Worm (Caenorhabditis elegans) whole organism, L4 larva: Measurements from ENCODE around the gene B0410.3.

Experiments used
- egl-27 ChIP-seq: sonication (generic microtip); optimal IDR thresholded peaks from 3 replicates; lab custom pipeline; 2017; ENCODE audit warnings: missing biosample characterization, missing genetic modification reagents, missing genetic modification characterization
- fos-1 ChIP-seq: fragments of 150-350 bp; optimal IDR thresholded peaks from 2 replicates; lab custom pipeline; 2014; ENCODE audit warnings: missing biosample characterization, missing genetic modification characterization
- lin-13 ChIP-seq: fragments of 150-350 bp; optimal IDR thresholded peaks from 2 replicates; lab custom pipeline; 2014; ENCODE audit warnings: missing biosample characterization, missing genetic modification reagents, missing genetic modification characterization
- lin-39 ChIP-seq: fragments of 150-350 bp; optimal IDR thresholded peaks from 2 replicates; lab custom pipeline; 2014; ENCODE audit warnings: missing biosample characterization, missing genetic modification reagents, missing genetic modification characterization
- lsy-2 ChIP-seq, 2 experiments: fragments of 150-350 bp in 1 of 2; sonication (generic microtip) in 1 of 2; optimal IDR thresholded peaks; 2 replicates each; lab custom pipeline; 2014 to 2017; ENCODE audit warnings: missing biosample characterization in 2 of 2, missing genetic modification characterization in 2 of 2
- nhr-76 ChIP-seq: fragments of 150-350 bp; optimal IDR thresholded peaks from 2 replicates; lab custom pipeline; 2014; ENCODE audit warnings: missing biosample characterization, missing genetic modification characterization
- pqm-1 ChIP-seq: sonication (generic microtip); optimal IDR thresholded peaks from 2 replicates; lab custom pipeline; 2017; ENCODE audit warnings: missing biosample characterization, missing genetic modification characterization
- skn-1 ChIP-seq: fragments of 150-350 bp; optimal IDR thresholded peaks from 2 replicates; lab custom pipeline; 2014; ENCODE audit warnings: missing biosample characterization, missing genetic modification characterization
- tra-1 ChIP-seq: fragments of 200-800 bp; sonication (Bioruptor generic); IDR thresholded peaks from 2 replicates; pipeline ENCODE4 v1.3.6; 2022; ENCODE audit warnings: missing genetic modification reagents, missing genetic modification characterization, missing compliant biosample characterization

- no peak for TF ChIP-seq lsy-2 (tag; optimal IDR thresholded peaks at IDR 0.05; lab: Kevin White, UChicago)
- TF ChIP-seq lin-13 = no peak
- no peak for TF ChIP-seq lin-39 (tag; lab: Kevin White, UChicago)
- no peak for TF ChIP-seq tra-1 (GFP tag; lab: Robert Waterston, UW)
- TF ChIP-seq skn-1 (tag; lab: Kevin White, UChicago) = no peak
- TF ChIP-seq nhr-76 (tag; lab: Kevin White, UChicago) = no peak
- no peak for TF ChIP-seq fos-1 (tag; lab: Kevin White, UChicago)
- no peak for TF ChIP-seq pqm-1 (tag; lab: Kevin White, UChicago)
- TF ChIP-seq egl-27 (tag; lab: Kevin White, UChicago) = no peak
Observed at ce11 chrX:2871037-2871436, 20.3 kb downstream of the B0410.3 start, which contains the start of gene F53B3.3.
